Fruit fly (Drosophila melanogaster) whole organism, embryonic: ENCODE measurements around the gene CG13842.
A peak's percentile ranks its signal among the peaks of the same experiment; 100 is the strongest.

ENCODE experiments used
- Blimp-1 ChIP-seq: fragments of 200-800 bp; sonication (Bioruptor generic); optimal IDR thresholded peaks from 3 replicates; lab custom pipeline; 2018; ENCODE audit warnings: missing biosample characterization, missing genetic modification characterization, mild to moderate bottlenecking, moderate library complexity, missing genetic modification reagents
- CG10565 ChIP-seq: fragments of 200-800 bp; sonication (Bioruptor generic); optimal IDR thresholded peaks from 3 replicates; lab custom pipeline; 2016; ENCODE audit warnings: missing biosample characterization, mild to moderate bottlenecking, missing genetic modification characterization
- CG14050 ChIP-seq: fragments of 200-800 bp; sonication (Bioruptor generic); IDR thresholded peaks from 3 replicates; pipeline ENCODE4 v1.3.6; 2022; ENCODE audit warnings: missing biosample characterization, missing genetic modification characterization
- CG15011 ChIP-seq: fragments of 200-800 bp; sonication (Bioruptor generic); optimal IDR thresholded peaks from 3 replicates; lab custom pipeline; 2018; ENCODE audit warnings: missing biosample characterization, mild to moderate bottlenecking, missing genetic modification characterization
- CG16815 ChIP-seq: fragments of 200-800 bp; sonication (Bioruptor generic); optimal IDR thresholded peaks from 3 replicates; lab custom pipeline; 2017; ENCODE audit warnings: missing biosample characterization, mild to moderate bottlenecking, missing genetic modification characterization
- CG17359 ChIP-seq: fragments of 200-800 bp; sonication (Bioruptor generic); optimal IDR thresholded peaks from 3 replicates; lab custom pipeline; 2018; ENCODE audit warnings: missing biosample characterization, mild to moderate bottlenecking, missing genetic modification characterization, moderate library complexity
- CG17568 ChIP-seq: fragments of 200-800 bp; sonication (Bioruptor generic); optimal IDR thresholded peaks from 2 replicates; lab custom pipeline; 2018; ENCODE audit warnings: missing biosample characterization, mild to moderate bottlenecking, missing genetic modification characterization, moderate library complexity
- CG17802 ChIP-seq: fragments of 200-800 bp; sonication (Bioruptor generic); optimal IDR thresholded peaks from 2 replicates; lab custom pipeline; 2018; ENCODE audit warnings: missing biosample characterization, mild to moderate bottlenecking, missing genetic modification characterization, moderate library complexity
- CG2202 ChIP-seq: fragments of 200-800 bp; sonication (Bioruptor generic); optimal IDR thresholded peaks from 2 replicates; lab custom pipeline; 2018; ENCODE audit warnings: missing biosample characterization, mild to moderate bottlenecking, missing genetic modification characterization
- CG2889 ChIP-seq: fragments of 200-800 bp; sonication (Bioruptor generic); IDR thresholded peaks from 3 replicates; pipeline ENCODE4 v1.3.6; 2022; ENCODE audit warnings: missing biosample characterization, missing genetic modification characterization
- CG32772 ChIP-seq: fragments of 200-800 bp; sonication (Bioruptor generic); IDR thresholded peaks from 2 replicates; pipeline ENCODE4 v1.3.6; 2022; ENCODE audit warnings: missing biosample characterization, missing genetic modification characterization
- CG3838 ChIP-seq: fragments of 200-800 bp; sonication (Bioruptor generic); optimal IDR thresholded peaks from 3 replicates; lab custom pipeline; 2016; ENCODE audit warnings: missing biosample characterization, missing genetic modification characterization
- CG4424 ChIP-seq: fragments of 200-800 bp; sonication (Bioruptor generic); optimal IDR thresholded peaks from 3 replicates; lab custom pipeline; 2016; ENCODE audit warnings: missing biosample characterization, missing genetic modification characterization
- CG4707 ChIP-seq: fragments of 200-800 bp; sonication (Bioruptor generic); optimal IDR thresholded peaks from 2 replicates; lab custom pipeline; 2018; ENCODE audit warnings: missing biosample characterization, mild to moderate bottlenecking, missing genetic modification characterization, moderate library complexity
- CG5953 ChIP-seq: fragments of 200-800 bp; sonication (Bioruptor generic); IDR thresholded peaks from 2 replicates; pipeline ENCODE4 v1.3.6; 2022; ENCODE audit warnings: missing biosample characterization, missing genetic modification characterization
- CG6654 ChIP-seq: fragments of 200-800 bp; sonication (Bioruptor generic); optimal IDR thresholded peaks from 2 replicates; lab custom pipeline; 2017; ENCODE audit warnings: missing biosample characterization, mild to moderate bottlenecking, missing genetic modification characterization
- CG7357 ChIP-seq: fragments of 200-800 bp; sonication (Bioruptor generic); IDR thresholded peaks from 3 replicates; pipeline ENCODE4 v1.3.6; 2022; ENCODE audit warnings: missing biosample characterization, missing genetic modification characterization
- CG8765 ChIP-seq: fragments of 200-800 bp; sonication (Bioruptor generic); IDR thresholded peaks from 2 replicates; pipeline ENCODE4 v1.3.6; 2022; ENCODE audit warnings: missing biosample characterization, missing genetic modification characterization
- Doc3 ChIP-seq: fragments of 200-800 bp; sonication (Bioruptor generic); IDR thresholded peaks from 3 replicates; pipeline ENCODE4 v1.3.6; 2022; ENCODE audit warnings: missing biosample characterization, missing genetic modification characterization; ENCODE audit not compliant: partially characterized antibody
- Dp ChIP-seq: fragments of 200-800 bp; sonication (Bioruptor generic); optimal IDR thresholded peaks from 2 replicates; lab custom pipeline; 2018; ENCODE audit warnings: missing biosample characterization, mild to moderate bottlenecking, missing genetic modification characterization, moderate library complexity
- Hsf ChIP-seq: fragments of 200-800 bp; sonication (Bioruptor generic); optimal IDR thresholded peaks from 3 replicates; lab custom pipeline; 2016; ENCODE audit warnings: missing biosample characterization, missing genetic modification characterization
- Kr ChIP-seq: fragments of 200-800 bp; sonication (Bioruptor generic); optimal IDR thresholded peaks from 2 replicates; lab custom pipeline; 2017; ENCODE audit warnings: missing biosample characterization, mild to moderate bottlenecking, missing genetic modification characterization
- Meics ChIP-seq: fragments of 200-800 bp; sonication (Bioruptor generic); optimal IDR thresholded peaks from 2 replicates; lab custom pipeline; 2017; ENCODE audit warnings: missing biosample characterization, mild to moderate bottlenecking, missing genetic modification characterization
- Mes4 ChIP-seq: fragments of 200-800 bp; sonication (Bioruptor generic); optimal IDR thresholded peaks from 2 replicates; lab custom pipeline; 2016; ENCODE audit warnings: missing biosample characterization, missing genetic modification characterization
- NC2α ChIP-seq: fragments of 200-800 bp; sonication (Bioruptor generic); optimal IDR thresholded peaks from 2 replicates; lab custom pipeline; 2016; ENCODE audit warnings: missing biosample characterization, missing genetic modification characterization
- NC2β ChIP-seq: fragments of 200-800 bp; sonication (Bioruptor generic); optimal IDR thresholded peaks from 2 replicates; lab custom pipeline; 2016; ENCODE audit warnings: missing biosample characterization, missing genetic modification characterization
- NfI ChIP-seq: fragments of 200-800 bp; sonication (Bioruptor generic); optimal IDR thresholded peaks from 3 replicates; lab custom pipeline; 2018; ENCODE audit warnings: missing biosample characterization, mild to moderate bottlenecking, missing genetic modification characterization, moderate library complexity
- Optix ChIP-seq: fragments of 200-800 bp; sonication (Bioruptor generic); IDR thresholded peaks from 3 replicates; pipeline ENCODE4 v1.3.6; 2022; ENCODE audit warnings: missing biosample characterization, missing genetic modification characterization
- Ravus ChIP-seq: fragments of 200-800 bp; sonication (Bioruptor generic); IDR thresholded peaks from 2 replicates; pipeline ENCODE4 v1.3.6; 2022; ENCODE audit warnings: missing biosample characterization, missing genetic modification characterization
- Scr ChIP-seq: fragments of 200-800 bp; sonication (Bioruptor generic); IDR thresholded peaks from 2 replicates; pipeline ENCODE4 v1.3.6; 2022; ENCODE audit warnings: missing biosample characterization, missing genetic modification characterization; ENCODE audit not compliant: partially characterized antibody
- Sin3A ChIP-seq: fragments of >200 bp; optimal IDR thresholded peaks from 2 replicates; lab custom pipeline; 2018
- ab ChIP-seq: fragments of 200-800 bp; sonication (Bioruptor generic); optimal IDR thresholded peaks from 2 replicates; lab custom pipeline; 2016; ENCODE audit warnings: missing biosample characterization, missing genetic modification characterization
- ara ChIP-seq: fragments of 200-800 bp; sonication (Bioruptor generic); IDR thresholded peaks from 2 replicates; pipeline ENCODE4 v1.3.6; 2022; ENCODE audit warnings: missing biosample characterization, missing genetic modification characterization
- ase ChIP-seq: fragments of 200-800 bp; sonication (Bioruptor generic); IDR thresholded peaks from 3 replicates; pipeline ENCODE4 v1.3.6; 2022; ENCODE audit warnings: missing biosample characterization, missing genetic modification characterization
- esg ChIP-seq: fragments of 200-800 bp; sonication (Bioruptor generic); conservative IDR thresholded peaks from 2 replicates; pipeline ENCODE4 v1.3.6; 2022; ENCODE audit warnings: missing biosample characterization, missing genetic modification characterization
- fd96Cb ChIP-seq: fragments of 200-800 bp; sonication (Bioruptor generic); optimal IDR thresholded peaks from 2 replicates; lab custom pipeline; 2018; ENCODE audit warnings: missing biosample characterization, mild to moderate bottlenecking, missing genetic modification characterization, moderate library complexity
- hb ChIP-seq: fragments of 200-800 bp; sonication (Bioruptor generic); IDR thresholded peaks from 3 replicates; pipeline ENCODE4 v1.3.6; 2022; ENCODE audit warnings: missing biosample characterization, missing genetic modification characterization; ENCODE audit not compliant: partially characterized antibody
- hkb ChIP-seq, 2 experiments: fragments of 200-800 bp in 1 of 2; fragments of >200 bp in 1 of 2; sonication (Bioruptor generic) in 1 of 2; IDR thresholded peaks in 1 of 2; optimal IDR thresholded peaks in 1 of 2; 2 replicates each; pipeline versions ENCODE4 v1.3.6 to Lab custom; 2017 to 2022; ENCODE audit warnings: missing biosample characterization in 1 of 2, missing genetic modification characterization in 1 of 2
- ken ChIP-seq: fragments of 200-800 bp; sonication (Bioruptor generic); IDR thresholded peaks from 3 replicates; pipeline ENCODE4 v1.3.6; 2022; ENCODE audit warnings: missing biosample characterization, missing genetic modification characterization
- knrl ChIP-seq: fragments of 200-800 bp; sonication (Bioruptor generic); IDR thresholded peaks from 3 replicates; pipeline ENCODE4 v1.3.6; 2022; ENCODE audit warnings: missing biosample characterization, missing genetic modification characterization; ENCODE audit not compliant: partially characterized antibody
- lab ChIP-seq: fragments of 200-800 bp; sonication (Bioruptor generic); optimal IDR thresholded peaks from 3 replicates; lab custom pipeline; 2017; ENCODE audit warnings: missing biosample characterization, missing genetic modification characterization, mild to moderate bottlenecking, moderate library complexity, missing genetic modification reagents
- lov ChIP-seq, 2 experiments: fragments of 200-800 bp in 1 of 2; fragments of >200 bp in 1 of 2; sonication (Bioruptor generic) in 1 of 2; IDR thresholded peaks in 1 of 2; optimal IDR thresholded peaks in 1 of 2; 2 replicates in 1 of 2; 3 replicates in 1 of 2; pipeline versions ENCODE4 v1.3.6 to Lab custom; 2017 to 2022; ENCODE audit warnings: missing biosample characterization in 1 of 2, missing genetic modification characterization in 1 of 2
- mld ChIP-seq: fragments of 200-800 bp; sonication (Bioruptor generic); IDR thresholded peaks from 3 replicates; pipeline ENCODE4 v1.3.6; 2022; ENCODE audit warnings: missing biosample characterization, missing genetic modification characterization; ENCODE audit not compliant: partially characterized antibody
- nmo ChIP-seq: fragments of 200-800 bp; sonication (Bioruptor generic); optimal IDR thresholded peaks from 2 replicates; lab custom pipeline; 2018; ENCODE audit warnings: missing biosample characterization, mild to moderate bottlenecking, missing genetic modification characterization, moderate library complexity
- odd ChIP-seq: fragments of 200-800 bp; sonication (Bioruptor generic); optimal IDR thresholded peaks from 2 replicates; lab custom pipeline; 2017; ENCODE audit warnings: missing biosample characterization, mild to moderate bottlenecking, missing genetic modification characterization
- pb ChIP-seq: fragments of 200-800 bp; sonication (Bioruptor generic); optimal IDR thresholded peaks from 3 replicates; lab custom pipeline; 2016; ENCODE audit warnings: missing biosample characterization, missing genetic modification characterization
- sisA ChIP-seq: fragments of 200-800 bp; sonication (Bioruptor generic); IDR thresholded peaks from 2 replicates; pipeline ENCODE4 v1.3.6; 2022; ENCODE audit warnings: missing biosample characterization, missing genetic modification characterization
- sr ChIP-seq: fragments of 200-800 bp; sonication (Bioruptor generic); IDR thresholded peaks from 3 replicates; pipeline ENCODE4 v1.3.6; 2022; ENCODE audit warnings: missing biosample characterization, missing genetic modification characterization
- unpg ChIP-seq: fragments of 200-800 bp; sonication (Bioruptor generic); optimal IDR thresholded peaks from 3 replicates; lab custom pipeline; 2018; ENCODE audit warnings: missing biosample characterization, mild to moderate bottlenecking, missing genetic modification characterization, moderate library complexity

CG13842 gene

dm6 chr3R:22686336-22686874 lies 20.7 kb downstream of the CG13842 start, which contains the start of the genes Gclm and CG17625 (continued):
- TF ChIP-seq ara (GFP tag; lab: Robert Waterston, UW) (no peak), lov (optimal IDR thresholded peaks at IDR 0.05; lab: Kevin White, UChicago) (no peak), lov (GFP tag; IDR thresholded peaks at IDR 0.05; lab: Robert Waterston, UW) (no peak), CG8765 (no peak), sisA (GFP tag; lab: Robert Waterston, UW) (peak; percentile 22; the same call in 1 of the 2 replicates), unpg (GFP tag; lab: Kevin White, UChicago) (peak; percentile 42), hb (GFP tag; lab: Robert Waterston, UW) (peak; percentile 73), CG3838 (GFP tag; lab: Kevin White, UChicago) (no peak), ab (GFP tag; lab: Kevin White, UChicago) (no peak), ase (peak; percentile 33; the same call in 1 of the 3 replicates), CG16815 (GFP tag; lab: Kevin White, UChicago) (peak; percentile 7), CG2202 (tag; lab: Kevin White, UChicago) (no peak), CG7357 (GFP tag; lab: Robert Waterston, UW) (no peak), Mes4 (peak; percentile 3), pb (GFP tag; lab: Kevin White, UChicago) (no peak), CG10565 (GFP tag; lab: Kevin White, UChicago) (no peak), mld (GFP tag; lab: Robert Waterston, UW) (peak; percentile 68; the same call in 1 of the 3 replicates), CG5953 (GFP tag; lab: Robert Waterston, UW) (0 out of 2 replicates have a peak, but pooled peaks have one; percentile 47), odd (GFP tag; lab: Kevin White, UChicago) (no peak), hkb (optimal IDR thresholded peaks at IDR 0.05; lab: Kevin White, UChicago) (no peak), hkb (GFP tag; IDR thresholded peaks at IDR 0.05; lab: Robert Waterston, UW) (peak; percentile 44; the same call in 1 of the 2 replicates), Optix (no peak), Scr (GFP tag; lab: Robert Waterston, UW) (peak; percentile 76), esg (GFP tag; lab: Robert Waterston, UW) (peak; percentile 50; the same call in 1 of the 2 replicates), CG32772 (no peak), CG14050 (GFP tag; lab: Robert Waterston, UW) (no peak; the same call in 2 of the 3 replicates), CG15011 (no peak), CG4424 (GFP tag; lab: Kevin White, UChicago) (peak; percentile 41), knrl (GFP tag; lab: Robert Waterston, UW) (peak; percentile 79), CG17568 (GFP tag; lab: Kevin White, UChicago) (no peak), Doc3 (GFP tag; lab: Robert Waterston, UW) (peak; percentile 41; the same call in 1 of the 3 replicates), Kr (GFP tag; lab: Kevin White, UChicago) (no peak), ken (GFP tag; lab: Robert Waterston, UW) (peak; percentile 14; the same call in 1 of the 3 replicates), Meics (GFP tag; lab: Kevin White, UChicago) (peak; percentile 58), CG6654 (GFP tag; lab: Kevin White, UChicago) (no peak), CG2889 (GFP tag; lab: Robert Waterston, UW) (no peak), CG17802 (no peak), NC2α (GFP tag; lab: Kevin White, UChicago) (no peak), lab (peak; percentile 50), CG17359 (tag; lab: Kevin White, UChicago) (peak; percentile 54), Dp (GFP tag; lab: Kevin White, UChicago) (peak; percentile 72), sr (no peak), NC2β (GFP tag; lab: Kevin White, UChicago) (peak; percentile 4), NfI (GFP tag; lab: Kevin White, UChicago) (peak; percentile 54), fd96Cb (no peak), CG4707 (no peak), nmo (GFP tag; lab: Kevin White, UChicago) (peak; percentile 70), Ravus (no peak), Blimp-1 (GFP tag; lab: Kevin White, UChicago) (peak; percentile 38), Hsf (GFP tag; lab: Kevin White, UChicago) (peak; percentile 50), Sin3A (lab: Kevin White, UChicago) (no peak)
